Worm (Caenorhabditis elegans): Measurements from ENCODE around the gene C03B1.3.

DNA sequence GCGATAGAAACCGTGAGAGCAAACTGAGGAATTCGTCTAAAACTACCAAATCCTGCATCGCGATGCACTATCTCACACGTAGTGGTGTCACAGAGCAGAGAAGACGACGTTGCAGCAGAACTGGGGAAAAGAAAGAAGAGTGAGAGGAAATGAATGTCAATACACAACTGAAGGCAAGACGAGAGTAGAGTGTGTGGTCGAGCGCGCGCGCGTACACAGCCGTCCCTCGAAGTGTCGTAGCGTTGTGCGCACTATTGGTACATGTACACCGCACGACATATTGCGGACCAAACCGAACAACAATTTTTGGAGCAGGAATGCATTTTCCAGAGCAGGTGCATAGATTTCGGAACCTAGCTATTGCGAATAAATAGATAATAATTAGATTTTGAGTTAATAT lies 12.5 kb downstream of the C03B1.3 start:
- peak; percentile 25; the same call in 1 of the 2 replicates for TF ChIP-seq rcor-1 (GFP tag; IDR thresholded peaks at IDR 0.05)
- TF ChIP-seq egl-18 (GFP tag; IDR thresholded peaks at IDR 0.05): no peak
- no peak for TF ChIP-seq unc-130 (GFP tag; optimal IDR thresholded peaks at IDR 0.05)
- no peak for TF ChIP-seq pha-4 (tag; optimal IDR thresholded peaks at IDR 0.05)
- TF ChIP-seq attf-5 (GFP tag; optimal IDR thresholded peaks at IDR 0.05): peak; percentile 32
- TF ChIP-seq dox-1 (GFP tag; IDR thresholded peaks at IDR 0.05): peak; percentile 56
- TF ChIP-seq gei-17 (GFP tag; optimal IDR thresholded peaks at IDR 0.05): no peak
